Worm (Caenorhabditis elegans): Measurements from ENCODE around the gene C47E8.4.

The C47E8.4 gene

DNA sequence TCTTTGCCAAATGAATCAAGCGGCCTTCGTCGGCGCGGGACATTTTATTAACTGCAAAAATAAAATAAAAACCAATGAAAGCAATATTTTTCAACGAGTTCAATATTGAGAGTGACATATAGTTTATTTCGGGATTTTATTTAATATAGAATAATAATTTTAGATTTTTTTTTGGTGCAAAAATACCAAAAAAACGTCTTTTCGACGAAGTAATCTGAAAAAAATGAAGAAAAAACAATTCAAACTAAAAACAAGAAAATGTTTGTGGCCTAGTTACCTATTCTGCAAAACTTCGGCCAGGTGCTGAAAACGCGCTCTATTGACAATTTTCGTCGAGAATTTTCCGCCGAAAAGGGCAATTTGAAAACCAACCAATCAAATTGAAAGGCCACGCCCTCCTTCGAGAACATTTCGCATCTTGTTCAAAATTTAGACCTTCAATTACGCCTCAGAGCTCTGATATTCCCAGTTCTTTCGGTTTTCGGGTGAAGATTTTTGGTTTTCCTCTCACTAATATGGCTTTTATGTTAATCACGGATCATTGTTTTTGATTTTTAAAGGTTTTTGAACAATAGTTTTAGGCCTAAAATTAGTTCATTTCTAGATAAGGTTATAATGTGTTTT, at the start of gene C47E8.4:
C47E8.4 (minus strand) TSS at position 51 of the 624 bp plus-strand sequence.
- TF ChIP-seq mdl-1 (tag; optimal IDR thresholded peaks at IDR 0.05), result peak; percentile 11 to 74
- TF ChIP-seq aly-2 (tag; optimal IDR thresholded peaks at IDR 0.05), result no peak
- TF ChIP-seq elt-3 (tag; optimal IDR thresholded peaks at IDR 0.05), result no peak
- peak; percentile 75 for TF ChIP-seq nhr-237 (tag; optimal IDR thresholded peaks at IDR 0.05)
- peak; percentile 89 for TF ChIP-seq fos-1 (tag; optimal IDR thresholded peaks at IDR 0.05)
- TF ChIP-seq snpc-4 (tag; optimal IDR thresholded peaks at IDR 0.05), result peak; percentile 90
- TF ChIP-seq lin-39 (tag; optimal IDR thresholded peaks at IDR 0.05), result peak; percentile 68
- TF ChIP-seq nhr-77 (tag; optimal IDR thresholded peaks at IDR 0.05), result peak; percentile 83
- TF ChIP-seq unc-39 (tag; optimal IDR thresholded peaks at IDR 0.05), result no peak
- peak; percentile 89 for TF ChIP-seq blmp-1 (tag; optimal IDR thresholded peaks at IDR 0.05; ENCODE audit: insufficient read depth)
- peak; percentile 97 for TF ChIP-seq mab-5 (tag; optimal IDR thresholded peaks at IDR 0.05)
- peak; percentile 96 for TF ChIP-seq lin-11 (tag; optimal IDR thresholded peaks at IDR 0.05)
- peak; percentile 94 for TF ChIP-seq Y55F3AM.14 (GFP tag; optimal IDR thresholded peaks at IDR 0.05)
- peak; percentile 61 for TF ChIP-seq ceh-82 (tag; optimal IDR thresholded peaks at IDR 0.05)
- peak; percentile 95 for TF ChIP-seq gmeb-1 (tag; optimal IDR thresholded peaks at IDR 0.05)
- TF ChIP-seq nhr-12 (tag; optimal IDR thresholded peaks at IDR 0.05), result peak; percentile 46
- peak; percentile 99 for TF ChIP-seq sma-3 (GFP tag; optimal IDR thresholded peaks at IDR 0.05)
- peak; percentile 97 for TF ChIP-seq nhr-129 (tag; optimal IDR thresholded peaks at IDR 0.05)
- TF ChIP-seq unc-62 (GFP tag; optimal IDR thresholded peaks at IDR 0.05), result peak; percentile 83
- peak; percentile 91; the same call in 1 of the 2 replicates for TF ChIP-seq ztf-1 (GFP tag; conservative IDR thresholded peaks at IDR 0.05)
- TF ChIP-seq peb-1 (tag; optimal IDR thresholded peaks at IDR 0.05), result no peak
- peak; percentile 68 for TF ChIP-seq ztf-11 (tag; optimal IDR thresholded peaks at IDR 0.05)
- TF ChIP-seq nhr-11 (tag; optimal IDR thresholded peaks at IDR 0.05), result no peak
- TF ChIP-seq sem-4 (tag; optimal IDR thresholded peaks at IDR 0.05), result peak; percentile 98
- TF ChIP-seq lin-13 (GFP tag; optimal IDR thresholded peaks at IDR 0.05), result peak; percentile 97
- TF ChIP-seq mbf-1 (tag; optimal IDR thresholded peaks at IDR 0.05), result peak; percentile 54
- TF ChIP-seq F13H6.1 (tag; optimal IDR thresholded peaks at IDR 0.05), result peak; percentile 98
- peak; percentile 99 for TF ChIP-seq unc-55 (GFP tag; optimal IDR thresholded peaks at IDR 0.05)
- TF ChIP-seq egl-27 (tag; optimal IDR thresholded peaks at IDR 0.05), result peak; percentile 95
- TF ChIP-seq nhr-21 (tag; optimal IDR thresholded peaks at IDR 0.05), result peak; percentile 98
- peak; percentile 98 for TF ChIP-seq crh-2 (tag; optimal IDR thresholded peaks at IDR 0.05)
- peak; percentile 70 for TF ChIP-seq ZK546.5 (tag; optimal IDR thresholded peaks at IDR 0.05)
- TF ChIP-seq R02D3.7 (tag; optimal IDR thresholded peaks at IDR 0.05), result peak; percentile 81
- TF ChIP-seq sma-9 (GFP tag; optimal IDR thresholded peaks at IDR 0.05), result peak; percentile 99
- no peak for TF ChIP-seq sma-9 (tag; optimal IDR thresholded peaks at IDR 0.05)
- peak; percentile 93 for TF ChIP-seq ama-1 (optimal IDR thresholded peaks at IDR 0.05)
- no peak for TF ChIP-seq elt-1 (tag; optimal IDR thresholded peaks at IDR 0.05)
- TF ChIP-seq nhr-10 (tag; optimal IDR thresholded peaks at IDR 0.05), result peak; percentile 92
- TF ChIP-seq alr-1 (tag; optimal IDR thresholded peaks at IDR 0.05), result no peak
- TF ChIP-seq skn-1 (tag; optimal IDR thresholded peaks at IDR 0.05), result peak; percentile 93
- no peak for TF ChIP-seq nhr-23 (tag; optimal IDR thresholded peaks at IDR 0.05)
- TF ChIP-seq lsy-2 (tag; optimal IDR thresholded peaks at IDR 0.05), result peak; percentile 97 to 98
- peak; percentile 73 for TF ChIP-seq ceh-16 (tag; optimal IDR thresholded peaks at IDR 0.05)
- TF ChIP-seq ztf-4 (tag; optimal IDR thresholded peaks at IDR 0.05), result peak; percentile 98
- TF ChIP-seq nhr-25 (tag; optimal IDR thresholded peaks at IDR 0.05), result peak; percentile 98
- TF ChIP-seq dmd-4 (tag; optimal IDR thresholded peaks at IDR 0.05), result peak; percentile 65
- peak; percentile 99 for TF ChIP-seq C34F6.9 (tag; optimal IDR thresholded peaks at IDR 0.05)
- no peak for TF ChIP-seq nhr-6 (tag; optimal IDR thresholded peaks at IDR 0.05)
- peak; percentile 93 for TF ChIP-seq zag-1 (tag; optimal IDR thresholded peaks at IDR 0.05)

Measured in whole organism, L2 larva.